Fruit fly (Drosophila melanogaster) whole organism, embryonic: Measurements from ENCODE around the gene Ir68b.

ENCODE experiments used
- ATbp ChIP-seq: fragments of 200-800 bp; sonication (Bioruptor generic); optimal IDR thresholded peaks from 2 replicates; lab custom pipeline; 2017; ENCODE audit warnings: missing biosample characterization, mild to moderate bottlenecking, missing genetic modification characterization, missing genetic modification reagents
- Antp ChIP-seq: fragments of 200-800 bp; sonication (Bioruptor generic); optimal IDR thresholded peaks from 3 replicates; lab custom pipeline; 2016; ENCODE audit warnings: missing biosample characterization, missing genetic modification characterization
- Awh ChIP-seq: fragments of 200-800 bp; sonication (Bioruptor generic); IDR thresholded peaks from 2 replicates; pipeline ENCODE4, ENCODE4 v1.3.6; 2022; ENCODE audit warnings: missing biosample characterization, missing genetic modification characterization
- BEAF-32 ChIP-seq: fragments of 200-800 bp; sonication (Bioruptor generic); optimal IDR thresholded peaks from 3 replicates; lab custom pipeline; 2017; ENCODE audit warnings: missing biosample characterization, missing genetic modification characterization, mild to moderate bottlenecking, moderate library complexity, missing genetic modification reagents
- Bgb ChIP-seq: fragments of 200-800 bp; sonication (Bioruptor generic); IDR thresholded peaks from 2 replicates; pipeline ENCODE4 v1.3.6; 2022; ENCODE audit warnings: missing biosample characterization, missing genetic modification characterization; ENCODE audit not compliant: partially characterized antibody
- CG10209 ChIP-seq: fragments of 200-800 bp; sonication (Bioruptor generic); optimal IDR thresholded peaks from 3 replicates; lab custom pipeline; 2017; ENCODE audit warnings: missing biosample characterization, mild to moderate bottlenecking, missing genetic modification characterization, missing genetic modification reagents
- CG12155 ChIP-seq: fragments of 200-800 bp; sonication (Bioruptor generic); optimal IDR thresholded peaks from 3 replicates; lab custom pipeline; 2016; ENCODE audit warnings: missing biosample characterization, missing genetic modification characterization
- CG13296 ChIP-seq: fragments of 200-800 bp; sonication (Bioruptor generic); optimal IDR thresholded peaks from 3 replicates; lab custom pipeline; 2018; ENCODE audit warnings: missing biosample characterization, mild to moderate bottlenecking, missing genetic modification characterization
- CG15269 ChIP-seq: fragments of 200-800 bp; sonication (Bioruptor generic); optimal IDR thresholded peaks from 2 replicates; lab custom pipeline; 2018; ENCODE audit warnings: missing biosample characterization, mild to moderate bottlenecking, missing genetic modification characterization, moderate library complexity
- CG17385 ChIP-seq: fragments of 200-800 bp; sonication (Bioruptor generic); optimal IDR thresholded peaks from 3 replicates; lab custom pipeline; 2018; ENCODE audit warnings: missing biosample characterization, mild to moderate bottlenecking, missing genetic modification characterization
- CG18476 ChIP-seq: fragments of 200-800 bp; sonication (Bioruptor generic); optimal IDR thresholded peaks from 2 replicates; lab custom pipeline; 2016; ENCODE audit warnings: missing biosample characterization, mild to moderate bottlenecking, missing genetic modification characterization
- CG32767 ChIP-seq: fragments of 200-800 bp; sonication (Bioruptor generic); IDR thresholded peaks from 2 replicates; pipeline ENCODE4 v1.3.6; 2022; ENCODE audit warnings: missing biosample characterization, missing genetic modification characterization
- CG4854 ChIP-seq: fragments of 200-800 bp; sonication (Bioruptor generic); optimal IDR thresholded peaks from 2 replicates; lab custom pipeline; 2016; ENCODE audit warnings: missing biosample characterization, missing genetic modification characterization, inconsistent platforms
- CG6254 ChIP-seq: fragments of 200-800 bp; sonication (Bioruptor generic); optimal IDR thresholded peaks from 3 replicates; lab custom pipeline; 2017; ENCODE audit warnings: mild to moderate bottlenecking, missing biosample characterization, missing genetic modification reagents, missing genetic modification characterization
- CG6654 ChIP-seq: fragments of 200-800 bp; sonication (Bioruptor generic); optimal IDR thresholded peaks from 2 replicates; lab custom pipeline; 2017; ENCODE audit warnings: missing biosample characterization, mild to moderate bottlenecking, missing genetic modification characterization
- CG7357 ChIP-seq: fragments of 200-800 bp; sonication (Bioruptor generic); IDR thresholded peaks from 3 replicates; pipeline ENCODE4 v1.3.6; 2022; ENCODE audit warnings: missing biosample characterization, missing genetic modification characterization
- CG8478 ChIP-seq: fragments of >200 bp; optimal IDR thresholded peaks from 2 replicates; lab custom pipeline; 2018
- CG9609 ChIP-seq: fragments of 200-800 bp; sonication (Bioruptor generic); optimal IDR thresholded peaks from 3 replicates; lab custom pipeline; 2016; ENCODE audit warnings: missing biosample characterization, missing genetic modification characterization
- CHES-1-like ChIP-seq: fragments of 200-800 bp; sonication (Bioruptor generic); optimal IDR thresholded peaks from 2 replicates; lab custom pipeline; 2016; ENCODE audit warnings: missing biosample characterization, missing genetic modification characterization
- Dip2 ChIP-seq: fragments of 200-800 bp; sonication (Bioruptor generic); IDR thresholded peaks from 2 replicates; pipeline ENCODE4 v1.3.6; 2022; ENCODE audit warnings: missing biosample characterization, missing genetic modification characterization
- Doc3 ChIP-seq: fragments of 200-800 bp; sonication (Bioruptor generic); IDR thresholded peaks from 3 replicates; pipeline ENCODE4 v1.3.6; 2022; ENCODE audit warnings: missing biosample characterization, missing genetic modification characterization; ENCODE audit not compliant: partially characterized antibody
- E2f1 ChIP-seq: fragments of 200-800 bp; sonication (Bioruptor generic); IDR thresholded peaks from 2 replicates; pipeline ENCODE4 v1.3.6; 2022; ENCODE audit warnings: missing biosample characterization, missing genetic modification characterization
- Hr39 ChIP-seq: fragments of >200 bp; optimal IDR thresholded peaks from 2 replicates; lab custom pipeline; 2017
- Lim3 ChIP-seq: fragments of 200-800 bp; sonication (Bioruptor generic); IDR thresholded peaks from 2 replicates; pipeline ENCODE4 v1.3.6; 2022; ENCODE audit warnings: missing biosample characterization, missing genetic modification characterization
- Ssrp ChIP-seq: fragments of 200-800 bp; sonication (Bioruptor generic); optimal IDR thresholded peaks from 2 replicates; lab custom pipeline; 2018; ENCODE audit warnings: missing biosample characterization, mild to moderate bottlenecking, missing genetic modification characterization, moderate library complexity
- Usf ChIP-seq: fragments of 200-800 bp; sonication (Bioruptor generic); optimal IDR thresholded peaks from 2 replicates; lab custom pipeline; 2017; ENCODE audit warnings: missing genotype, missing biosample characterization, missing genetic modification characterization
- Vsx1 ChIP-seq: fragments of 200-800 bp; sonication (Bioruptor generic); optimal IDR thresholded peaks from 2 replicates; lab custom pipeline; 2017; ENCODE audit warnings: missing biosample characterization, mild to moderate bottlenecking, missing genetic modification characterization, missing genetic modification reagents
- Xrp1 ChIP-seq: fragments of 200-800 bp; sonication (Bioruptor generic); IDR thresholded peaks from 2 replicates; pipeline ENCODE4 v1.3.6; 2022; ENCODE audit warnings: missing biosample characterization, missing genetic modification characterization
- YL-1 ChIP-seq: fragments of 200-800 bp; sonication (Bioruptor generic); optimal IDR thresholded peaks from 3 replicates; lab custom pipeline; 2017; ENCODE audit warnings: missing biosample characterization, mild to moderate bottlenecking, missing genetic modification characterization
- ac ChIP-seq: fragments of 200-800 bp; sonication (Bioruptor generic); optimal IDR thresholded peaks from 3 replicates; lab custom pipeline; 2017; ENCODE audit warnings: missing biosample characterization, mild to moderate bottlenecking, missing genetic modification characterization
- caup ChIP-seq: fragments of 200-800 bp; sonication (Bioruptor generic); optimal IDR thresholded peaks from 3 replicates; lab custom pipeline; 2017; ENCODE audit warnings: missing biosample characterization, mild to moderate bottlenecking, missing genetic modification characterization, moderate library complexity; ENCODE audit not compliant: severe bottlenecking
- crc ChIP-seq: fragments of 200-800 bp; sonication (Bioruptor generic); optimal IDR thresholded peaks from 2 replicates; lab custom pipeline; 2016; ENCODE audit warnings: missing biosample characterization, missing genetic modification characterization
- fd96Cb ChIP-seq: fragments of 200-800 bp; sonication (Bioruptor generic); optimal IDR thresholded peaks from 2 replicates; lab custom pipeline; 2018; ENCODE audit warnings: missing biosample characterization, mild to moderate bottlenecking, missing genetic modification characterization, moderate library complexity
- ftz-f1 ChIP-seq: fragments of 200-800 bp; sonication (Bioruptor generic); optimal IDR thresholded peaks from 2 replicates; lab custom pipeline; 2016; ENCODE audit warnings: missing biosample characterization, missing genetic modification characterization
- gce ChIP-seq: fragments of 200-800 bp; sonication (Bioruptor generic); IDR thresholded peaks from 3 replicates; pipeline ENCODE4 v1.3.6; 2022; ENCODE audit warnings: missing biosample characterization, missing genetic modification characterization
- gem ChIP-seq: fragments of 200-800 bp; sonication (Bioruptor generic); optimal IDR thresholded peaks from 2 replicates; lab custom pipeline; 2019; ENCODE audit warnings: missing biosample characterization, mild to moderate bottlenecking, missing genetic modification characterization, moderate library complexity
- lbe ChIP-seq: fragments of 200-800 bp; sonication (Bioruptor generic); optimal IDR thresholded peaks from 2 replicates; lab custom pipeline; 2016; ENCODE audit warnings: missing biosample characterization, mild to moderate bottlenecking, missing genetic modification characterization
- lilli ChIP-seq: fragments of 200-800 bp; sonication (Bioruptor generic); optimal IDR thresholded peaks from 3 replicates; lab custom pipeline; 2016; ENCODE audit warnings: missing biosample characterization, missing genetic modification characterization
- odd ChIP-seq: fragments of 200-800 bp; sonication (Bioruptor generic); optimal IDR thresholded peaks from 2 replicates; lab custom pipeline; 2017; ENCODE audit warnings: missing biosample characterization, mild to moderate bottlenecking, missing genetic modification characterization
- peb ChIP-seq: fragments of 200-800 bp; sonication (Bioruptor generic); IDR thresholded peaks from 2 replicates; pipeline ENCODE4 v1.3.6; 2022; ENCODE audit warnings: missing biosample characterization, missing genetic modification characterization
- pfk ChIP-seq: fragments of 200-800 bp; sonication (Bioruptor generic); optimal IDR thresholded peaks from 2 replicates; lab custom pipeline; 2018; ENCODE audit warnings: missing biosample characterization, mild to moderate bottlenecking, missing genetic modification characterization, moderate library complexity
- prd ChIP-seq, 3 experiments: fragments of >200 bp in 2 of 3; fragments of 200-800 bp in 1 of 3; sonication (Bioruptor generic) in 1 of 3; optimal IDR thresholded peaks in 2 of 3; IDR thresholded peaks in 1 of 3; 2 replicates in 2 of 3; 3 replicates in 1 of 3; pipeline versions ENCODE4 v1.3.6 to Lab custom; 2017 to 2022; ENCODE audit warnings: missing biosample characterization in 1 of 3, missing genetic modification characterization in 1 of 3
- repo ChIP-seq: fragments of 200-800 bp; sonication (Bioruptor generic); optimal IDR thresholded peaks from 2 replicates; lab custom pipeline; 2016; ENCODE audit warnings: missing biosample characterization, missing genetic modification characterization
- sens ChIP-seq: fragments of 200-800 bp; sonication (Bioruptor generic); peaks from one replicate; lab custom pipeline; 2016; ENCODE audit warnings: missing biosample characterization, missing genetic modification characterization
- seq ChIP-seq: fragments of 200-800 bp; sonication (Bioruptor generic); IDR thresholded peaks from 2 replicates; pipeline ENCODE4 v1.3.6; 2022; ENCODE audit warnings: missing biosample characterization, missing genetic modification characterization
- shn ChIP-seq: fragments of 200-800 bp; sonication (Bioruptor generic); optimal IDR thresholded peaks from 3 replicates; lab custom pipeline; 2016; ENCODE audit warnings: missing biosample characterization, missing genetic modification characterization
- sisA ChIP-seq: fragments of 200-800 bp; sonication (Bioruptor generic); IDR thresholded peaks from 2 replicates; pipeline ENCODE4 v1.3.6; 2022; ENCODE audit warnings: missing biosample characterization, missing genetic modification characterization
- ssp ChIP-seq: fragments of 200-800 bp; sonication (Bioruptor generic); IDR thresholded peaks from 2 replicates; pipeline ENCODE4 v1.3.6; 2022; ENCODE audit warnings: missing biosample characterization, missing genetic modification characterization
- zfh1 ChIP-seq: fragments of 200-800 bp; sonication (Bioruptor generic); IDR thresholded peaks from 3 replicates; pipeline ENCODE4 v1.3.6; 2022; ENCODE audit warnings: missing biosample characterization, missing genetic modification characterization

The Ir68b gene

dm6 chr3L:12081679-12082520 is 45.3 kb downstream of the Ir68b start, which contains the start of gene Sema5c (continued):
- peak; percentile 77 for TF ChIP-seq odd (GFP tag; lab: Kevin White, UChicago)
- TF ChIP-seq gem (tag; lab: Kevin White, UChicago) = peak; percentile 87
- TF ChIP-seq ATbp = peak; percentile 24
- no peak for TF ChIP-seq crc
- TF ChIP-seq E2f1 (GFP tag; lab: Robert Waterston, UW) = peak; percentile 52; the same call in 1 of the 2 replicates
- TF ChIP-seq peb (GFP tag; lab: Robert Waterston, UW) = no peak
- TF ChIP-seq fd96Cb (tag; lab: Kevin White, UChicago) = peak; percentile 60
- TF ChIP-seq ssp (GFP tag; lab: Robert Waterston, UW) = peak; percentile 64
- no peak for TF ChIP-seq CG18476 (GFP tag; lab: Kevin White, UChicago)
- TF ChIP-seq Vsx1 = peak; percentile 39
- peak; percentile 20 for TF ChIP-seq CHES-1-like
- TF ChIP-seq CG9609 = peak; percentile 34
- TF ChIP-seq ftz-f1 (GFP tag; lab: Kevin White, UChicago) = peak; percentile 58
- TF ChIP-seq CG15269 = peak; percentile 67
- no peak; the same call in 2 of the 3 replicates for TF ChIP-seq gce
- peak; percentile 68 for TF ChIP-seq zfh1 (GFP tag; lab: Robert Waterston, UW)
- no peak for TF ChIP-seq CG8478 (lab: Kevin White, UChicago)
- TF ChIP-seq Awh (GFP tag; lab: Robert Waterston, UW) = peak; percentile 47; the same call in 1 of the 2 replicates
- TF ChIP-seq seq (GFP tag; lab: Robert Waterston, UW) = peak; percentile 49; the same call in 1 of the 2 replicates
- no peak for TF ChIP-seq Doc3 (GFP tag; lab: Robert Waterston, UW)
- TF ChIP-seq pfk (GFP tag; lab: Kevin White, UChicago) = peak; percentile 63
- peak; percentile 27 for TF ChIP-seq YL-1 (GFP tag; lab: Kevin White, UChicago)
- peak; percentile 17 for TF ChIP-seq Antp (GFP tag; lab: Kevin White, UChicago)
- TF ChIP-seq prd (optimal IDR thresholded peaks at IDR 0.05; lab: Kevin White, UChicago) = no peak
- TF ChIP-seq prd (GFP tag; IDR thresholded peaks at IDR 0.05; lab: Robert Waterston, UW) = peak; percentile 67; the same call in 1 of the 3 replicates
- no peak for TF ChIP-seq BEAF-32 (GFP tag; lab: Kevin White, UChicago)
- peak; percentile 44 for TF ChIP-seq caup
- peak; percentile 17 for TF ChIP-seq shn
- TF ChIP-seq repo (GFP tag; lab: Kevin White, UChicago) = no peak
- TF ChIP-seq sisA (GFP tag; lab: Robert Waterston, UW) = peak; percentile 52
- TF ChIP-seq Lim3 = no peak
- no peak for TF ChIP-seq Dip2
- TF ChIP-seq CG7357 (GFP tag; lab: Robert Waterston, UW) = peak; percentile 44; the same call in 1 of the 3 replicates
- peak; percentile 41 for TF ChIP-seq CG6254 (GFP tag; lab: Kevin White, UChicago)
- TF ChIP-seq CG13296 = peak; percentile 35
- no peak for TF ChIP-seq CG32767 (GFP tag; lab: Robert Waterston, UW)
- peak; percentile 76 for TF ChIP-seq Usf (GFP tag; lab: Kevin White, UChicago)
- TF ChIP-seq sens = peak; percentile 90
- TF ChIP-seq CG10209 (GFP tag; lab: Kevin White, UChicago) = peak; percentile 76
- TF ChIP-seq Ssrp = peak; percentile 84
- no peak for TF ChIP-seq Hr39 (lab: Kevin White, UChicago)
- TF ChIP-seq CG17385 = peak; percentile 66
- peak; percentile 46; the same call in 1 of the 2 replicates for TF ChIP-seq Xrp1
- peak; percentile 53; the same call in 1 of the 2 replicates for TF ChIP-seq Bgb
- TF ChIP-seq ac = no peak
- peak; percentile 47 for TF ChIP-seq lbe (GFP tag; lab: Kevin White, UChicago)
- peak; percentile 18 for TF ChIP-seq lilli (GFP tag; lab: Kevin White, UChicago)
- peak; percentile 26 for TF ChIP-seq CG12155 (GFP tag; lab: Kevin White, UChicago)
- peak; percentile 46 for TF ChIP-seq CG6654 (GFP tag; lab: Kevin White, UChicago)
- TF ChIP-seq CG4854 = no peak
